Worm (Caenorhabditis elegans): ENCODE results near the gene C06G3.8.

C06G3.8 gene

DNA sequence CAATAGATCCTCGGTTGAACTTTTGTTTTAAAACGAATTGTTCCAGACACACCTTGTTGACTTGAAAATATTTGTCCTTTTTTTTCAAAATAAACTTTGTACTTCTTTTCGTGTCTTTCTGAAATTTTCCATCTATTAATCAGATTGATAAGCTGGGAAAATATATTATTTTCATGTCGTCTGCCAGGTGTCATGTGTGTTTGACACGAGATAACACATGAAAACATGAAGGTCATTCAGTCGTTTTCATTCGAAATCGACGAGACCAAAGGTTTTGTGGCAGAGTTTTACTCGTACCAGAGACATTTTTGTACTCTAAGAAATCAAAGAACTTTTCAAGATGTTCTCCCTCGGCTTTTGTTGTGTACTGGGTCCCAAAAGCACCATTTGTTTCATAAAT is 11.7 kb downstream of the C06G3.8 start (continued):
- TF ChIP-seq Y116A8C.19 (tag; optimal IDR thresholded peaks at IDR 0.05; ENCODE audit: borderline replicate concordance) (no peak), lin-13 (GFP tag; optimal IDR thresholded peaks at IDR 0.05) (no peak), unc-130 (tag; optimal IDR thresholded peaks at IDR 0.05) (peak; percentile 43), sptf-1 (tag; optimal IDR thresholded peaks at IDR 0.05) (no peak), fkh-10 (GFP tag; optimal IDR thresholded peaks at IDR 0.05) (no peak), nhr-28 (tag; optimal IDR thresholded peaks at IDR 0.05) (no peak), mdl-1 (tag; optimal IDR thresholded peaks at IDR 0.05) (peak in 1 of 2 experiments; percentile 41), hpl-2 (GFP tag; optimal IDR thresholded peaks at IDR 0.05) (no peak), nhr-85 (tag) (peak; percentile 86), ceh-90 (tag; optimal IDR thresholded peaks at IDR 0.05) (no peak), C04F5.9 (tag; optimal IDR thresholded peaks at IDR 0.05) (no peak), aly-2 (tag; optimal IDR thresholded peaks at IDR 0.05) (no peak), lin-39 (tag; optimal IDR thresholded peaks at IDR 0.05) (no peak), egl-13 (tag; optimal IDR thresholded peaks at IDR 0.05) (no peak), elt-3 (tag; optimal IDR thresholded peaks at IDR 0.05) (peak in 2 of 6 experiments; percentile 37 to 83), egl-27 (tag; optimal IDR thresholded peaks at IDR 0.05) (no peak), nhr-19 (GFP tag; conservative IDR thresholded peaks at IDR 0.05) (peak; percentile 22; the same call in 1 of the 2 replicates), ceh-82 (tag; optimal IDR thresholded peaks at IDR 0.05) (no peak), xbp-1 (tag; optimal IDR thresholded peaks at IDR 0.05) (no peak), lsy-2 (tag; optimal IDR thresholded peaks at IDR 0.05) (peak in 1 of 2 experiments; percentile 37), ceh-63 (GFP tag; optimal IDR thresholded peaks at IDR 0.05) (no peak), efl-3 (GFP tag; optimal IDR thresholded peaks at IDR 0.05) (no peak), swsn-7 (tag; optimal IDR thresholded peaks at IDR 0.05) (no peak), isw-1 (GFP tag; IDR thresholded peaks at IDR 0.05) (no peak), elt-2 (tag; optimal IDR thresholded peaks at IDR 0.05) (peak; percentile 80), hlh-4 (tag; optimal IDR thresholded peaks at IDR 0.05) (no peak), pax-3 (tag; optimal IDR thresholded peaks at IDR 0.05) (no peak), skn-1 (tag; optimal IDR thresholded peaks at IDR 0.05) (no peak), snu-23 (GFP tag; optimal IDR thresholded peaks at IDR 0.05) (peak; percentile 47), nhr-76 (tag; optimal IDR thresholded peaks at IDR 0.05) (no peak), nhr-71 (tag; optimal IDR thresholded peaks at IDR 0.05) (peak; percentile 66), tlp-1 (tag; optimal IDR thresholded peaks at IDR 0.05) (no peak), nhr-237 (tag; optimal IDR thresholded peaks at IDR 0.05) (no peak), unc-86 (tag; optimal IDR thresholded peaks at IDR 0.05) (no peak), pqm-1 (tag; optimal IDR thresholded peaks at IDR 0.05) (no peak), rnt-1 (tag; optimal IDR thresholded peaks at IDR 0.05) (no peak)

ce11 chrIV:7018623-7019022 is 13.7 kb downstream of the C06G3.8 start:
- TF ChIP-seq lin-14 (GFP tag; optimal IDR thresholded peaks at IDR 0.05) (peak; percentile 36), fkh-10 (GFP tag; optimal IDR thresholded peaks at IDR 0.05) (peak; percentile 94), grh-1 (GFP tag; IDR thresholded peaks at IDR 0.05) (no peak)

- TF ChIP-seq hpl-2 (GFP tag; optimal IDR thresholded peaks at IDR 0.05) (no peak), unc-30 (tag; optimal IDR thresholded peaks at IDR 0.05) (no peak), egl-27 (tag; optimal IDR thresholded peaks at IDR 0.05) (no peak), sptf-1 (tag; optimal IDR thresholded peaks at IDR 0.05) (no peak), pax-3 (tag; optimal IDR thresholded peaks at IDR 0.05) (no peak), unc-98 (GFP tag; IDR thresholded peaks at IDR 0.05) (no peak)
These were observed 15.2 kb downstream of the C06G3.8 start, which contains the start of gene gldi-4 for ce11 chrIV:7017123-7017674. TSS of gene gldi-4 (plus strand) at chrIV:7017624.
